Fruit fly (Drosophila melanogaster) whole organism, prepupa: Measurements from ENCODE around the gene CG33293.

Experiments
- Blimp-1 ChIP-seq: fragments of 200-800 bp; sonication (Bioruptor generic); optimal IDR thresholded peaks from 3 replicates; lab custom pipeline; 2017; ENCODE audit warnings: missing biosample characterization, missing genetic modification characterization, mild to moderate bottlenecking, moderate library complexity, missing genetic modification reagents
- CG10631 ChIP-seq: fragments of 200-800 bp; sonication (Bioruptor generic); optimal IDR thresholded peaks from 2 replicates; lab custom pipeline; 2016; ENCODE audit warnings: missing biosample characterization, missing genetic modification characterization
- CG10669 ChIP-seq: fragments of 200-800 bp; sonication (Bioruptor generic); optimal IDR thresholded peaks from 3 replicates; lab custom pipeline; 2018; ENCODE audit warnings: missing biosample characterization, mild to moderate bottlenecking, missing genetic modification characterization, moderate library complexity
- CG11294 ChIP-seq: fragments of 200-800 bp; sonication (Bioruptor generic); IDR thresholded peaks from 2 replicates; pipeline ENCODE4 v1.3.6; 2022; ENCODE audit warnings: missing biosample characterization, missing genetic modification characterization
- CG11762 ChIP-seq: fragments of 200-800 bp; sonication (Bioruptor generic); optimal IDR thresholded peaks from 3 replicates; lab custom pipeline; 2016; ENCODE audit warnings: missing biosample characterization, missing genetic modification characterization; ENCODE audit not compliant: insufficient read depth
- CG11902 ChIP-seq: fragments of 200-800 bp; sonication (Bioruptor generic); optimal IDR thresholded peaks from 3 replicates; lab custom pipeline; 2016; ENCODE audit warnings: missing biosample characterization, missing genetic modification characterization
- CG15336 ChIP-seq: fragments of 200-800 bp; sonication (Bioruptor generic); IDR thresholded peaks from 2 replicates; pipeline ENCODE4 v1.3.6; 2022; ENCODE audit warnings: missing biosample characterization, missing genetic modification characterization
- CG1621 ChIP-seq: fragments of 200-800 bp; sonication (Bioruptor generic); optimal IDR thresholded peaks from 3 replicates; lab custom pipeline; 2018; ENCODE audit warnings: missing biosample characterization, mild to moderate bottlenecking, missing genetic modification characterization
- CG32006 ChIP-seq: fragments of 200-800 bp; sonication (Bioruptor generic); optimal IDR thresholded peaks from 3 replicates; lab custom pipeline; 2017; ENCODE audit warnings: missing biosample characterization, mild to moderate bottlenecking, missing genetic modification characterization
- CG3919 ChIP-seq: fragments of 200-800 bp; sonication (Bioruptor generic); optimal IDR thresholded peaks from 3 replicates; lab custom pipeline; 2016; ENCODE audit warnings: missing biosample characterization, missing genetic modification characterization
- CG4318 ChIP-seq: fragments of 200-800 bp; sonication (Bioruptor generic); optimal IDR thresholded peaks from 3 replicates; lab custom pipeline; 2017; ENCODE audit warnings: missing biosample characterization, mild to moderate bottlenecking, missing genetic modification characterization
- CG6276 ChIP-seq: fragments of 200-800 bp; sonication (Bioruptor generic); optimal IDR thresholded peaks from 2 replicates; lab custom pipeline; 2017; ENCODE audit warnings: missing biosample characterization, mild to moderate bottlenecking, missing genetic modification characterization
- CG6808 ChIP-seq: fragments of 200-800 bp; sonication (Bioruptor generic); optimal IDR thresholded peaks from 3 replicates; lab custom pipeline; 2017; ENCODE audit warnings: missing biosample characterization, missing genetic modification characterization, mild to moderate bottlenecking, moderate library complexity, missing genetic modification reagents
- CG6854 ChIP-seq: fragments of 200-800 bp; sonication (Bioruptor generic); optimal IDR thresholded peaks from 2 replicates; lab custom pipeline; 2017; ENCODE audit warnings: missing biosample characterization, mild to moderate bottlenecking, missing genetic modification characterization
- CG7368 ChIP-seq: fragments of 200-800 bp; sonication (Bioruptor generic); optimal IDR thresholded peaks from 3 replicates; lab custom pipeline; 2016; ENCODE audit warnings: missing biosample characterization, missing genetic modification characterization
- CG8119 ChIP-seq: fragments of 200-800 bp; sonication (Bioruptor generic); IDR thresholded peaks from 3 replicates; pipeline ENCODE4 v1.3.6; 2022; ENCODE audit warnings: missing biosample characterization, missing genetic modification characterization
- CG8632 ChIP-seq: fragments of 200-800 bp; sonication (Bioruptor generic); optimal IDR thresholded peaks from 3 replicates; lab custom pipeline; 2016; ENCODE audit warnings: missing biosample characterization, missing genetic modification characterization
- CG9139 ChIP-seq: fragments of 200-800 bp; sonication (Bioruptor generic); optimal IDR thresholded peaks from 3 replicates; lab custom pipeline; 2017; ENCODE audit warnings: missing biosample characterization, mild to moderate bottlenecking, missing genetic modification characterization
- Eip75B ChIP-seq: fragments of 200-800 bp; sonication (Bioruptor generic); optimal IDR thresholded peaks from 3 replicates; lab custom pipeline; 2016; ENCODE audit warnings: missing biosample characterization, missing genetic modification characterization
- Eip78C ChIP-seq: fragments of 200-800 bp; sonication (Bioruptor generic); peaks from one replicate; lab custom pipeline; 2016; ENCODE audit warnings: missing biosample characterization, missing genetic modification characterization
- Eip93F ChIP-seq: fragments of 200-800 bp; sonication (Bioruptor generic); optimal IDR thresholded peaks from 2 replicates; lab custom pipeline; 2016; ENCODE audit warnings: missing biosample characterization, mild to moderate bottlenecking, missing genetic modification characterization
- Ets21C ChIP-seq: fragments of 200-800 bp; sonication (Bioruptor generic); optimal IDR thresholded peaks from 3 replicates; lab custom pipeline; 2016; ENCODE audit warnings: missing biosample characterization, missing genetic modification characterization
- Ets96B ChIP-seq: fragments of 200-800 bp; optimal IDR thresholded peaks from 2 replicates; lab custom pipeline; 2019; ENCODE audit warnings: missing biosample characterization, mild to moderate bottlenecking, missing genetic modification characterization, moderate library complexity
- Gug ChIP-seq: fragments of 200-800 bp; sonication (Bioruptor generic); IDR thresholded peaks from 2 replicates; pipeline ENCODE4 v1.3.6; 2022; ENCODE audit warnings: missing biosample characterization, missing genetic modification characterization
- Hr38 ChIP-seq: sonication (Bioruptor generic); optimal IDR thresholded peaks from 2 replicates; lab custom pipeline; 2016; ENCODE audit warnings: missing biosample characterization, missing genetic modification characterization
- Hr39 ChIP-seq: fragments of 200-800 bp; sonication (Bioruptor generic); optimal IDR thresholded peaks from 2 replicates; lab custom pipeline; 2016; ENCODE audit warnings: missing biosample characterization, missing genetic modification characterization
- Hr4 ChIP-seq: fragments of 200-800 bp; sonication (Bioruptor generic); optimal IDR thresholded peaks from 3 replicates; lab custom pipeline; 2016; ENCODE audit warnings: missing biosample characterization, missing genetic modification characterization
- Lpt ChIP-seq: fragments of 200-800 bp; sonication (Bioruptor generic); optimal IDR thresholded peaks from 3 replicates; lab custom pipeline; 2016; ENCODE audit warnings: missing biosample characterization, missing genetic modification characterization
- Met ChIP-seq: fragments of 200-800 bp; sonication (Bioruptor generic); optimal IDR thresholded peaks from 3 replicates; lab custom pipeline; 2016; ENCODE audit warnings: missing biosample characterization, missing genetic modification characterization
- OdsH ChIP-seq: fragments of 200-800 bp; sonication (Bioruptor generic); optimal IDR thresholded peaks from 3 replicates; lab custom pipeline; 2016; ENCODE audit warnings: missing biosample characterization, missing genetic modification characterization
- Smox ChIP-seq: fragments of 200-800 bp; sonication (Bioruptor generic); optimal IDR thresholded peaks from 3 replicates; lab custom pipeline; 2016; ENCODE audit warnings: missing biosample characterization, missing genetic modification characterization
- Sox14 ChIP-seq: fragments of 200-800 bp; sonication (Bioruptor generic); optimal IDR thresholded peaks from 3 replicates; lab custom pipeline; 2016; ENCODE audit warnings: missing biosample characterization, missing genetic modification characterization
- Sox15 ChIP-seq: fragments of 200-800 bp; sonication (Bioruptor generic); optimal IDR thresholded peaks from 3 replicates; lab custom pipeline; 2016; ENCODE audit warnings: missing biosample characterization, missing genetic modification characterization
- achi ChIP-seq: fragments of 200-800 bp; sonication (Bioruptor generic); optimal IDR thresholded peaks from 3 replicates; lab custom pipeline; 2016; ENCODE audit warnings: missing biosample characterization, missing genetic modification characterization
- cyc ChIP-seq: fragments of 200-800 bp; sonication (Bioruptor generic); optimal IDR thresholded peaks from 3 replicates; lab custom pipeline; 2016; ENCODE audit warnings: missing biosample characterization, missing genetic modification characterization
- dac ChIP-seq: fragments of 200-800 bp; sonication (Bioruptor generic); optimal IDR thresholded peaks from 2 replicates; lab custom pipeline; 2017; ENCODE audit warnings: missing biosample characterization, mild to moderate bottlenecking, missing genetic modification characterization
- eg ChIP-seq: fragments of 200-800 bp; sonication (Bioruptor generic); IDR thresholded peaks from 3 replicates; pipeline ENCODE4 v1.3.6; 2022; ENCODE audit warnings: missing biosample characterization, missing genetic modification characterization
- esn ChIP-seq: fragments of 200-800 bp; sonication (Bioruptor generic); optimal IDR thresholded peaks from 2 replicates; lab custom pipeline; 2016; ENCODE audit warnings: missing biosample characterization, mild to moderate bottlenecking, missing genetic modification characterization, moderate library complexity
- fd85E ChIP-seq: fragments of 200-800 bp; sonication (Bioruptor generic); optimal IDR thresholded peaks from 3 replicates; lab custom pipeline; 2016; ENCODE audit warnings: missing biosample characterization, missing genetic modification characterization
- fkh ChIP-seq: fragments of 200-800 bp; sonication (Bioruptor generic); optimal IDR thresholded peaks from 3 replicates; lab custom pipeline; 2017; ENCODE audit warnings: missing biosample characterization, mild to moderate bottlenecking, missing genetic modification characterization, moderate library complexity
- net ChIP-seq: fragments of 200-800 bp; sonication (Bioruptor generic); optimal IDR thresholded peaks from 3 replicates; lab custom pipeline; 2016; ENCODE audit warnings: missing biosample characterization, missing genetic modification characterization
- pdm3 ChIP-seq: fragments of 200-800 bp; sonication (Bioruptor generic); optimal IDR thresholded peaks from 3 replicates; lab custom pipeline; 2016; ENCODE audit warnings: missing biosample characterization, missing genetic modification characterization
- salr ChIP-seq, 2 experiments: fragments of 200-800 bp; sonication (Bioruptor generic); optimal IDR thresholded peaks; 3 replicates each; lab custom pipeline; 2016 to 2018; ENCODE audit warnings: missing biosample characterization in 2 of 2, missing genetic modification characterization in 2 of 2, mild to moderate bottlenecking in 1 of 2
- ss ChIP-seq, 2 experiments: fragments of 200-800 bp; sonication (Bioruptor generic); optimal IDR thresholded peaks; 2 replicates in 1 of 2; 3 replicates in 1 of 2; lab custom pipeline; 2017 to 2018; ENCODE audit warnings: mild to moderate bottlenecking in 2 of 2, missing biosample characterization in 2 of 2, missing genetic modification characterization in 2 of 2, moderate library complexity in 1 of 2
- topi ChIP-seq: fragments of 200-800 bp; sonication (Bioruptor generic); optimal IDR thresholded peaks from 3 replicates; lab custom pipeline; 2016; ENCODE audit warnings: missing biosample characterization, missing genetic modification characterization
- vri ChIP-seq: fragments of 200-800 bp; sonication (Bioruptor generic); optimal IDR thresholded peaks from 3 replicates; lab custom pipeline; 2016; ENCODE audit warnings: missing biosample characterization, mild to moderate bottlenecking, missing genetic modification characterization

CG33293 gene

DNA sequence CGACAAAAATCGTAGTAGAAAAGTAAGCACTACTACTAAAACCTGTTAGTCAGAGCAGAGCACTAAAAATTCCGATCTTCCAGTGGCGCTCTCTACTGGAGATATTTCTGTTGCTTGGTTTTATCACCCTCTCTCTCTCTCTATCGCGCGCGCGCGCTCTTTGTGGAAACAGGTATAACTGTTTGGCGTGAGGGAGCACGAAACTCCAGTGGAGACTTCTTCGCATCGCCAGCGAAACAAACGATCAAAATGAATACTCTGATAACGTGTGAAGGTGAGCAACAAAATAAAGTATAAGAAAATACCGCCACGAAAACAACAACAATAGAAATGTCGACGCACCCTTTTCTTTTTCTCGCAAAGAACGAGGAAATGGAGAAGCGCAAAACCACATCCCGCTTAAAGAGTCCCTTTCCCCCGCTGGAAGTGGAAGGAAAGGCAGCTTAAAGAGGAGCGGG lies 24.2 kb downstream of the CG33293 start:
- TF ChIP-seq CG8119, result no peak
- TF ChIP-seq fkh (GFP tag; lab: Kevin White, UChicago), result no peak
- no peak for TF ChIP-seq CG11762 (GFP tag; lab: Kevin White, UChicago)

DNA sequence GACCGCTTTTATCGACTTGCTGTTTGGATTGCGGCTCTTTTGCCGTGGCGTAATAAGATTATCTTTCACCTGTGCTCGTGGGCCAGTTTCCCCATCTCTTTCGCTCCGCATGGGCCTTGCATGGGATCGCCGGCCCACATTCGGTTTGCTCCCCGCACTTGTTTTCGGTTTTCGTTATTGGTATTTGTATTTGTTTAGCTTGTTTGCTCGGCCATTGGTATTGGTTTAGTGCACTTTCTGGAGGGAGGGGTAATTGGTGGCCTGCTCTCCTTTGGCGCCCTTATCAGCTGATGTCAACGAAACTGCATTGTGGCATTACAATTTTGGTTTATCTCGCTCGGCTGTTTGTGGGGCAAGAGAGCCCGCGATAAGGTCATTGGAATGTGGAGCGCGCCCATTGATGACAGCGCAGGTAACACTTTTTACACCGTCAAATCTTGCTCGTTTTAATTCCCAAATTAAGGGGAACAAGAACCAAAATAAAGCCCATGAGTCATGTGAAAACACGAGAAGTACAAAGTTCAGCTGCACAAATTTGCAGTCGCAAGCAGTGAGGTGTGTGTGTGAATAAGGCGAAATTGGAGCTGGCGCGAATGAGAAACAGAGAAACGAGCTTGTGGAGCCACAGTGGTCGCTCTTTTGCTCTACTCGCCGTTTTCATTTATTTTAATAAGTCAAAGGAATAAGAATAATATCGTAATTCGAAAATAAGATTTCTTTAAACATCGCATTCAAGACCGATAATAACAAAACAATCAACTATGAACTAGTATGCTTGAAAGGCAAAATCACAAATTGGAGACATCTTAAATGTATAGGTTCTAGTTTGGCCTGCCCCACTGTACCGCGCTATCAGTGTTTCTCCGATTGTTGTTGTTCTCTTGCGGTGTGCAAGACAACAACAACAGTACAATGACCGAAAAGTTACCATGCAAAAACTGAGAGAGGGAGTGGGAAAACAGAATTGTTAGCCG lies 24.9 kb downstream of the CG33293 start:
- TF ChIP-seq Blimp-1 (GFP tag; lab: Kevin White, UChicago) (peak; percentile 74), pdm3 (GFP tag; lab: Kevin White, UChicago) (peak; percentile 93), esn (peak; percentile 94), Ets96B (tag; lab: Kevin White, UChicago) (peak; percentile 90), CG6808 (GFP tag; lab: Kevin White, UChicago) (peak; percentile 92), OdsH (GFP tag; lab: Kevin White, UChicago) (peak; percentile 92), Met (GFP tag; lab: Kevin White, UChicago) (peak; percentile 93), CG11762 (GFP tag; lab: Kevin White, UChicago) (peak; percentile 78), CG8632 (GFP tag; lab: Kevin White, UChicago) (peak; percentile 87), CG3919 (GFP tag; lab: Kevin White, UChicago) (peak; percentile 91), CG10631 (GFP tag; lab: Kevin White, UChicago) (peak; percentile 89), CG8119 (peak; percentile 78), CG9139 (peak; percentile 43), achi (GFP tag; lab: Kevin White, UChicago) (peak; percentile 89), CG1621 (tag; lab: Kevin White, UChicago) (peak; percentile 86), Hr39 (GFP tag; lab: Kevin White, UChicago) (peak; percentile 92), CG6854 (GFP tag; lab: Kevin White, UChicago) (peak; percentile 72), Hr4 (GFP tag; lab: Kevin White, UChicago) (peak; percentile 83), CG11294 (GFP tag; lab: Robert Waterston, UW) (peak; percentile 44; the same call in 1 of the 2 replicates), Ets21C (GFP tag; lab: Kevin White, UChicago) (peak; percentile 87), Eip75B (GFP tag; lab: Kevin White, UChicago) (peak; percentile 92), salr (GFP tag; optimal IDR thresholded peaks at IDR 0.05; lab: Kevin White, UChicago) (peak; percentile 71 to 83), CG6276 (GFP tag; lab: Kevin White, UChicago) (peak; percentile 82), cyc (GFP tag; lab: Kevin White, UChicago) (peak; percentile 91), Sox14 (peak; percentile 93), CG11902 (GFP tag; lab: Kevin White, UChicago) (peak; percentile 82), CG10669 (peak; percentile 87), Smox (peak; percentile 91), net (GFP tag; lab: Kevin White, UChicago) (peak; percentile 92), CG32006 (GFP tag; lab: Kevin White, UChicago) (peak; percentile 89), vri (GFP tag; lab: Kevin White, UChicago) (peak; percentile 88), fkh (GFP tag; lab: Kevin White, UChicago) (peak; percentile 100), Gug (peak; percentile 69), dac (GFP tag; lab: Kevin White, UChicago) (peak; percentile 78), ss (GFP tag; optimal IDR thresholded peaks at IDR 0.05; lab: Kevin White, UChicago) (peak; percentile 85 to 90), topi (GFP tag; lab: Kevin White, UChicago) (peak; percentile 94), fd85E (GFP tag; lab: Kevin White, UChicago) (peak; percentile 69), Eip93F (GFP tag; lab: Kevin White, UChicago) (peak; percentile 11), Eip78C (peak; percentile 97), Sox15 (GFP tag; lab: Kevin White, UChicago) (peak; percentile 82), CG7368 (GFP tag; lab: Kevin White, UChicago) (peak; percentile 78), Hr38 (GFP tag; lab: Kevin White, UChicago) (peak; percentile 82), Lpt (GFP tag; lab: Kevin White, UChicago) (peak; percentile 84), eg (GFP tag; lab: Robert Waterston, UW) (peak; percentile 86), CG15336 (GFP tag; lab: Robert Waterston, UW) (peak; percentile 91), CG4318 (GFP tag; lab: Kevin White, UChicago) (peak; percentile 74)
